Fruit fly (Drosophila melanogaster): ENCODE measurements around the gene hry.

The hry gene

dm6 chr3L:8676500-8676899 is 941 bp downstream of the hry start:
- no peak for TF ChIP-seq CG14655 (GFP tag; optimal IDR thresholded peaks at IDR 0.05)
- no peak for TF ChIP-seq CG17806 (tag; optimal IDR thresholded peaks at IDR 0.05)
- 0 out of 3 replicates have a peak, but pooled peaks have one; percentile 28 for TF ChIP-seq CG4496 (GFP tag; IDR thresholded peaks at IDR 0.05)
- TF ChIP-seq CG13204 (GFP tag; optimal IDR thresholded peaks at IDR 0.05) = no peak
- no peak for TF ChIP-seq rn (GFP tag; IDR thresholded peaks at IDR 0.05)
- TF ChIP-seq CG9948 (tag; optimal IDR thresholded peaks at IDR 0.05) = no peak
- no peak for TF ChIP-seq Pif1B (GFP tag; optimal IDR thresholded peaks at IDR 0.05)

- no peak for TF ChIP-seq rn (GFP tag; IDR thresholded peaks at IDR 0.05)
- no peak for TF ChIP-seq CG8159 (tag; optimal IDR thresholded peaks at IDR 0.05)
- no peak for TF ChIP-seq CG32121 (GFP tag; IDR thresholded peaks at IDR 0.05)
- TF ChIP-seq CG34367 (tag; optimal IDR thresholded peaks at IDR 0.05) = no peak
- no peak for TF ChIP-seq EcR (GFP tag; optimal IDR thresholded peaks at IDR 0.05)
- TF ChIP-seq Pif1A (GFP tag; optimal IDR thresholded peaks at IDR 0.05) = no peak
- no peak for TF ChIP-seq Snoo (tag; optimal IDR thresholded peaks at IDR 0.05)
- no peak for TF ChIP-seq Ets98B (GFP tag; IDR thresholded peaks at IDR 0.05)
- no peak for TF ChIP-seq CG17806 (tag; optimal IDR thresholded peaks at IDR 0.05)
- no peak for TF ChIP-seq CG10348 (GFP tag; IDR thresholded peaks at IDR 0.05)
These were observed 2.2 kb downstream of the hry start for dm6 chr3L:8677774-8678173.

- TF ChIP-seq CG9948 (tag; optimal IDR thresholded peaks at IDR 0.05) = no peak
- 0 out of 3 replicates have a peak, but pooled peaks have one; percentile 12 for TF ChIP-seq CG4496 (GFP tag; IDR thresholded peaks at IDR 0.05)
These were observed 4.8 kb downstream of the hry start for dm6 chr3L:8680353-8680752.

dm6 chr3L:8681271-8681670 is 5.7 kb downstream of the hry start:
- no peak for TF ChIP-seq CG14655 (GFP tag; optimal IDR thresholded peaks at IDR 0.05)
- peak; percentile 8 for TF ChIP-seq EcR (GFP tag; optimal IDR thresholded peaks at IDR 0.05)
- no peak for TF ChIP-seq D1 (tag; optimal IDR thresholded peaks at IDR 0.05)
- no peak for TF ChIP-seq CG32121 (GFP tag; IDR thresholded peaks at IDR 0.05)

dm6 chr3L:8681896-8682550 is 6.5 kb downstream of the hry start:
- TF ChIP-seq CG10348 (GFP tag; IDR thresholded peaks at IDR 0.05) (no peak), CG12605 (GFP tag; IDR thresholded peaks at IDR 0.05) (no peak), Ets98B (GFP tag; IDR thresholded peaks at IDR 0.05) (no peak), fd96Ca (GFP tag; IDR thresholded peaks at IDR 0.05) (no peak), CG4496 (GFP tag; IDR thresholded peaks at IDR 0.05) (no peak), CG8159 (tag; optimal IDR thresholded peaks at IDR 0.05) (no peak), Pif1A (GFP tag; optimal IDR thresholded peaks at IDR 0.05) (no peak), EcR (GFP tag; optimal IDR thresholded peaks at IDR 0.05) (no peak), D1 (tag; optimal IDR thresholded peaks at IDR 0.05) (no peak), CG13204 (GFP tag; optimal IDR thresholded peaks at IDR 0.05) (no peak), CG15710 (tag; optimal IDR thresholded peaks at IDR 0.05) (no peak), CG8301 (tag; optimal IDR thresholded peaks at IDR 0.05) (no peak), CG34367 (tag; optimal IDR thresholded peaks at IDR 0.05) (no peak), Snoo (tag; optimal IDR thresholded peaks at IDR 0.05) (no peak), CG32121 (GFP tag; IDR thresholded peaks at IDR 0.05) (no peak), CG14655 (GFP tag; optimal IDR thresholded peaks at IDR 0.05) (no peak), CG17806 (tag; optimal IDR thresholded peaks at IDR 0.05) (no peak)

dm6 chr3L:8682551-8683375 is 7.2 kb downstream of the hry start:
- TF ChIP-seq CG13204 (GFP tag; optimal IDR thresholded peaks at IDR 0.05) = no peak
- TF ChIP-seq CG34367 (tag; optimal IDR thresholded peaks at IDR 0.05) = no peak
- TF ChIP-seq gl (tag; optimal IDR thresholded peaks at IDR 0.05) = no peak
- no peak for TF ChIP-seq CG10348 (GFP tag; IDR thresholded peaks at IDR 0.05)
- TF ChIP-seq EcR (GFP tag; optimal IDR thresholded peaks at IDR 0.05) = no peak
- no peak for TF ChIP-seq fd96Ca (GFP tag; IDR thresholded peaks at IDR 0.05)
- TF ChIP-seq CG32121 (GFP tag; IDR thresholded peaks at IDR 0.05) = peak; percentile 26; the same call in 1 of the 2 replicates
- peak; percentile 25 for TF ChIP-seq CG8159 (tag; optimal IDR thresholded peaks at IDR 0.05)
- no peak for TF ChIP-seq CG8301 (tag; optimal IDR thresholded peaks at IDR 0.05)
- TF ChIP-seq Ets98B (GFP tag; IDR thresholded peaks at IDR 0.05) = no peak; the same call in 1 of the 2 replicates
- TF ChIP-seq CG14655 (GFP tag; optimal IDR thresholded peaks at IDR 0.05) = peak; percentile 8
- TF ChIP-seq CG15710 (tag; optimal IDR thresholded peaks at IDR 0.05) = no peak
- TF ChIP-seq rn (GFP tag; IDR thresholded peaks at IDR 0.05) = no peak
- no peak for TF ChIP-seq Snoo (tag; optimal IDR thresholded peaks at IDR 0.05)
- TF ChIP-seq D1 (tag; optimal IDR thresholded peaks at IDR 0.05) = no peak
- TF ChIP-seq Pif1A (GFP tag; optimal IDR thresholded peaks at IDR 0.05) = no peak
- TF ChIP-seq CG4496 (GFP tag; IDR thresholded peaks at IDR 0.05) = peak; percentile 48; the same call in 1 of the 3 replicates
- TF ChIP-seq CG17806 (tag; optimal IDR thresholded peaks at IDR 0.05) = peak; percentile 41
- no peak for TF ChIP-seq CG12605 (GFP tag; IDR thresholded peaks at IDR 0.05)
- TF ChIP-seq Pif1B (GFP tag; optimal IDR thresholded peaks at IDR 0.05) = no peak
- peak; percentile 15 for TF ChIP-seq CG9948 (tag; optimal IDR thresholded peaks at IDR 0.05)

Measured in whole organism, pupa.